Fruit fly (Drosophila melanogaster): ENCODE results near the gene dwg.

DNA sequence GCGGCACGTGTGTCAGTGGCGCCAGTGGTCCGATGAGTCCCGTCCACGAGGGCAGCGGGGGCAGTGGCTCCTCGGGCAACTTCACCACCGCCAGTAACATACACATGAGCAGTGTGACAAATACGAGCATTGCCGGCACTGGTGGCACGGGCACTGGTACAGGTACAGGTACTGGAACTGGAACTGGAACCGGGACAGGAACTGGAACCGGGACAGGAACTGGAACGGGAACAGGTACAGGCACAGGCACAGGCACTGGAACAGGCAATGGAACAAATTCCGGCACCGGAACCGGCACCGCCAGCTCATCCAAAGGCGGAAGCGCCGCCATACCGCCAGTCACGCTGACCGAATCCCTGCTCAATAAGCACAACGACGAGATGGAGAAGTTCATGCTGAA is 37.1 kb upstream of the dwg start:
- TF ChIP-seq Hr38 (GFP tag; optimal IDR thresholded peaks at IDR 0.05) (no peak), achi (GFP tag; optimal IDR thresholded peaks at IDR 0.05) (no peak), Blimp-1 (GFP tag; optimal IDR thresholded peaks at IDR 0.05) (no peak), OdsH (GFP tag; optimal IDR thresholded peaks at IDR 0.05) (no peak), Hr4 (GFP tag; optimal IDR thresholded peaks at IDR 0.05) (no peak), dac (GFP tag; optimal IDR thresholded peaks at IDR 0.05) (no peak), CG7368 (GFP tag; optimal IDR thresholded peaks at IDR 0.05) (no peak), CG1621 (tag; optimal IDR thresholded peaks at IDR 0.05) (no peak), vri (GFP tag; optimal IDR thresholded peaks at IDR 0.05) (no peak), Sox102F (GFP tag; optimal IDR thresholded peaks at IDR 0.05) (no peak), esn (GFP tag; optimal IDR thresholded peaks at IDR 0.05) (no peak), fd85E (GFP tag; optimal IDR thresholded peaks at IDR 0.05) (no peak), CG16779 (tag; optimal IDR thresholded peaks at IDR 0.05) (no peak)

Data from whole organism, prepupa.